Fruit fly (Drosophila melanogaster) whole organism, pupa: ENCODE results near the gene CG32052.

Source experiments
- CG10348 ChIP-seq: fragments of 200-800 bp; sonication (Bioruptor generic); IDR thresholded peaks from 2 replicates; pipeline ENCODE4 v1.3.6; 2022; ENCODE audit warnings: missing biosample characterization, missing genetic modification characterization
- CG12605 ChIP-seq: fragments of 200-800 bp; sonication (Bioruptor generic); IDR thresholded peaks from 2 replicates; pipeline ENCODE4 v1.3.6; 2022; ENCODE audit warnings: missing biosample characterization, missing genetic modification characterization
- CG13204 ChIP-seq: fragments of 200-800 bp; sonication (Bioruptor generic); optimal IDR thresholded peaks from 2 replicates; lab custom pipeline; 2018; ENCODE audit warnings: missing biosample characterization, mild to moderate bottlenecking, missing genetic modification characterization, moderate library complexity
- CG14655 ChIP-seq: fragments of 200-800 bp; sonication (Bioruptor generic); optimal IDR thresholded peaks from 3 replicates; lab custom pipeline; 2017; ENCODE audit warnings: mild to moderate bottlenecking, missing biosample characterization, missing genetic modification reagents, missing genetic modification characterization
- CG15710 ChIP-seq: fragments of 200-800 bp; sonication (Bioruptor generic); optimal IDR thresholded peaks from 2 replicates; lab custom pipeline; 2018; ENCODE audit warnings: missing biosample characterization, mild to moderate bottlenecking, missing genetic modification characterization, moderate library complexity
- CG17806 ChIP-seq: fragments of 200-800 bp; sonication (Bioruptor generic); optimal IDR thresholded peaks from 2 replicates; lab custom pipeline; 2018; ENCODE audit warnings: missing biosample characterization, mild to moderate bottlenecking, missing genetic modification characterization, moderate library complexity
- CG32121 ChIP-seq: fragments of 200-800 bp; sonication (Bioruptor generic); IDR thresholded peaks from 2 replicates; pipeline ENCODE4 v1.3.6; 2022; ENCODE audit warnings: missing biosample characterization, missing genetic modification characterization
- CG34367 ChIP-seq: fragments of 200-800 bp; sonication (Bioruptor generic); optimal IDR thresholded peaks from 2 replicates; lab custom pipeline; 2018; ENCODE audit warnings: missing biosample characterization, mild to moderate bottlenecking, missing genetic modification characterization
- CG4496 ChIP-seq: fragments of 200-800 bp; sonication (Bioruptor generic); IDR thresholded peaks from 3 replicates; pipeline ENCODE4 v1.3.6; 2022; ENCODE audit warnings: missing biosample characterization, missing genetic modification characterization
- CG8159 ChIP-seq: fragments of 200-800 bp; sonication (Bioruptor generic); optimal IDR thresholded peaks from 3 replicates; lab custom pipeline; 2018; ENCODE audit warnings: missing biosample characterization, mild to moderate bottlenecking, missing genetic modification characterization, moderate library complexity
- CG8301 ChIP-seq: fragments of 200-800 bp; sonication (Bioruptor generic); optimal IDR thresholded peaks from 2 replicates; lab custom pipeline; 2018; ENCODE audit warnings: missing biosample characterization, mild to moderate bottlenecking, missing genetic modification characterization
- CG9948 ChIP-seq: fragments of 200-800 bp; sonication (Bioruptor generic); optimal IDR thresholded peaks from 2 replicates; lab custom pipeline; 2018; ENCODE audit warnings: missing biosample characterization, mild to moderate bottlenecking, missing genetic modification characterization, moderate library complexity
- D1 ChIP-seq: fragments of 200-800 bp; sonication (Bioruptor generic); optimal IDR thresholded peaks from 2 replicates; lab custom pipeline; 2018; ENCODE audit warnings: missing biosample characterization, mild to moderate bottlenecking, missing genetic modification characterization, moderate library complexity
- EcR ChIP-seq: fragments of 200-800 bp; sonication (Bioruptor generic); optimal IDR thresholded peaks from 3 replicates; lab custom pipeline; 2019; ENCODE audit warnings: missing biosample characterization, missing genetic modification characterization, mild to moderate bottlenecking, moderate library complexity, missing genetic modification reagents
- Ets98B ChIP-seq: fragments of 200-800 bp; sonication (Bioruptor generic); IDR thresholded peaks from 2 replicates; pipeline ENCODE4 v1.3.6; 2022; ENCODE audit warnings: missing biosample characterization, missing genetic modification characterization
- Pif1A ChIP-seq: fragments of 200-800 bp; sonication (Bioruptor generic); optimal IDR thresholded peaks from 3 replicates; lab custom pipeline; 2016; ENCODE audit warnings: missing biosample characterization, missing genetic modification characterization
- Pif1B ChIP-seq: fragments of 200-800 bp; sonication (Bioruptor generic); optimal IDR thresholded peaks from 3 replicates; lab custom pipeline; 2016; ENCODE audit warnings: missing biosample characterization, missing genetic modification characterization
- Snoo ChIP-seq: fragments of 200-800 bp; sonication (Bioruptor generic); optimal IDR thresholded peaks from 3 replicates; lab custom pipeline; 2017; ENCODE audit warnings: missing biosample characterization, mild to moderate bottlenecking, missing genetic modification characterization, inconsistent platforms
- fd96Ca ChIP-seq: fragments of 200-800 bp; sonication (Bioruptor generic); IDR thresholded peaks from 3 replicates; pipeline ENCODE4 v1.3.6; 2022; ENCODE audit warnings: missing biosample characterization, missing genetic modification characterization
- gl ChIP-seq: fragments of 200-800 bp; sonication (Bioruptor generic); optimal IDR thresholded peaks from 2 replicates; lab custom pipeline; 2018; ENCODE audit warnings: missing biosample characterization, mild to moderate bottlenecking, missing genetic modification characterization
- rn ChIP-seq: fragments of 200-800 bp; sonication (Bioruptor generic); IDR thresholded peaks from 2 replicates; pipeline ENCODE4 v1.3.6; 2022; ENCODE audit warnings: missing biosample characterization, missing genetic modification characterization

CG32052 gene

DNA sequence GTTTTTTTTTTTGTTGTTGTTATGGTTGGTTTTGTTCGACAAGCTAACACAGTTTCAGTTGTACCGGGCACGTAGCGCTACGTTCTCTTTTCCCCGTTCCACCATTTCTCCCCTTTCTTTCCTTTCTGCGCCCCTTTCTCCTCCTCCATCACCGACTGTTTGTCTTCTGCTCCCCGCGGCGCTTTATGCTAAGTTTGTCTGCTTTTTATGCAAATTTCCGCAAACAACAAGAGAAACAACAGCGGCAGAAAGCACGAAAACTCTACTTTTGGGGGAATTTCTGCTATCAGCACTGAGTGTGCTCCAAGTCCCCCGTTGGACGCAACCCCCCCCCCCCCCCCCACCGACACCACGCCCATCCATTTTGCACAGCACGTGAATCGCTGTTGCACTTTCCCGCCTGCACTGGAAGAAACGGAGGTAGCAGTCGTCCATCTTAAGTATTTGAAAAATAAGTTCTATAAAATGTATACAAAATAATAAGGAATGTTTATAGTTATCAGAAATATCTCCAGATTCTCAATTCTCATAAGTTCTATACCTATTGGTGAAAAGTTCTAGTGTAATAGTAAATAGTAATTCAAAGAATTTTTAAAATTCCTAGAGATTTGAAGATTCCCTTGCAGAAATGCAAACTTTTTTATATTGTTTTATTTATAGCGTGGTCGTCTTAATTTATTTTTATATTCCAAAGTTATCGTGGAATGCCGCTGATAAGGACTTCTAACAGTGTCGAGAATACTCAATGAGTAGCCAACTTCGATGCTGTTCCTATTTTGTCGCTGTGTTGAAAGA lies 21.7 kb upstream of the CG32052 start:
- TF ChIP-seq Snoo (peak; percentile 13), CG14655 (peak; percentile 80), Pif1A (GFP tag; lab: Kevin White, UChicago) (peak; percentile 23), CG17806 (tag; lab: Kevin White, UChicago) (peak; percentile 50), Ets98B (GFP tag; lab: Robert Waterston, UW) (no peak), D1 (tag; lab: Kevin White, UChicago) (no peak), gl (no peak), CG12605 (GFP tag; lab: Robert Waterston, UW) (0 out of 2 replicates have a peak, but pooled peaks have one; percentile 16), CG13204 (GFP tag; lab: Kevin White, UChicago) (no peak), CG10348 (no peak), CG4496 (GFP tag; lab: Robert Waterston, UW) (peak; percentile 53; the same call in 2 of the 3 replicates), fd96Ca (peak; percentile 23; the same call in 1 of the 3 replicates), CG8159 (peak; percentile 48), CG8301 (tag; lab: Kevin White, UChicago) (peak; percentile 62), CG15710 (tag; lab: Kevin White, UChicago) (peak; percentile 25), Pif1B (GFP tag; lab: Kevin White, UChicago) (peak; percentile 24), CG32121 (GFP tag; lab: Robert Waterston, UW) (no peak), CG9948 (peak; percentile 30)

DNA sequence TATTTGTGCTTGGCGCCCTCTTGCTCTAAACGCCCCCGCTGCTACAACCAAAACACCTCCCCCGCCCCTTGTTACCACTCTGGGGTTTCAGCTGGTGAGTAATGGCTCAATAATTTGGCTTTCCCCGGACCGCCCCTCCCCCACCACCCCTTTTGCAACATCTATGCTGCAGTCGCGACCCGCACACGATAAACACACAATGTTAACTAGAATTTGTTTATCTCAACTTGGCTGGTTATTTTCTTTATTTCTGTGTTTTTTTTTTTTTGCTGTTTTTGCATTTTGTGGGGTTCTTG lies 21.2 kb upstream of the CG32052 start:
- TF ChIP-seq CG10348: no peak
- TF ChIP-seq gl: no peak
- TF ChIP-seq CG14655: no peak
- no peak for TF ChIP-seq fd96Ca

DNA sequence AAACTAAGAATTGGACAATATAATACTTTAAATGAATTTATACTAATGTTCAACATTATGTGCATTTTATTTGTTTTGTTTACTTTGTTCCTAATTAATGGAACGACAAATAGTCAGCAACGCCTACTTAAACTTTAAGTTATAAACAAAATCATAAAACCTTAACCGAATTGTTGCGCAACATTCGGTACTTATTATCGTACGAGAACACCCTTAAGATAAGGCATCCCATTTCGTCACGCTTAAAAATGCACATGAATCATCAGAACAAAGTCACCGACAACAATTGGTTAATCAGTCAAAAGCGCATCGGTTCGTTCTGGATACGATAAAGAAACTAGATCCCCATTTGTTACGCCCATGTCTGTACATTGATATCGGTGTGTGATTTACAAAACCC lies 20.5 kb upstream of the CG32052 start:
- TF ChIP-seq CG15710 (tag; lab: Kevin White, UChicago) (no peak), Pif1A (GFP tag; lab: Kevin White, UChicago) (no peak), CG14655 (no peak), CG13204 (GFP tag; lab: Kevin White, UChicago) (no peak), CG4496 (GFP tag; lab: Robert Waterston, UW) (no peak), gl (no peak), CG8301 (tag; lab: Kevin White, UChicago) (no peak), EcR (GFP tag; lab: Kevin White, UChicago) (no peak), CG9948 (no peak), CG34367 (no peak), Pif1B (GFP tag; lab: Kevin White, UChicago) (no peak), CG12605 (GFP tag; lab: Robert Waterston, UW) (no peak), CG32121 (GFP tag; lab: Robert Waterston, UW) (no peak), Ets98B (GFP tag; lab: Robert Waterston, UW) (no peak), Snoo (no peak), rn (GFP tag; lab: Robert Waterston, UW) (no peak), CG8159 (no peak), CG10348 (no peak), fd96Ca (no peak)

DNA sequence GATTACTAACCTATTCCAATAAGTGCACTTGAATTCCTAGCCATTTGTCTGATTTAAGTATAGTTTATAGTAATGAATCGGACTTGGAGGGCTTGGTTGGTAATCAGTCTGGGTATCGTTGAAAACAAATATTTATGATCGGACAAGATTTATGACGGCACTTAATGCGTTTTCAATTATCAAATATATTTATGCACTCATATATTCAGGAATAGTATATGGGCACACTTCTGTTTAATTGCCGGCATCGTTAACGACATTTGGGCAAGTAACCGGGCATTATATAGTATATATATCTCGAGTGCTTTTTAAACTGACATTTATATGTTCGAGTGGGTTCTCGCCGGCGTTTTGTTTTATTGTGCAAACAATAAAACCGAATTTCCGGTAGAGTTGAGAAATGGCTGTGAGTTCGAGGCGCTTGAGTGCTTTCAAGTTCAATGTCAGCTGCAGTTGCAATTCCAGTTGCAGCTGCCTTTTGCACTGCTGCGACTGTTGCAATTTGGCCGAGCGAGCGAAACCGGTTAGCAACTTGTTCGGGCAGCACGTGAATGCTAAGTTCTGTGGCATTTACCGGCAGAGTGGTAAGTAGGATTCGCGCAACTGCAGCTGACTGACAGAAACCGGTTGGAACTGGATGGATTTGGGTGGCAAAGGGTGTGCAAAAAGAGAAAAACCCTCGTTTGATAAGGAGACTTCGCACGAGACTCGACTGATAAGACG lies 19.0 kb upstream of the CG32052 start:
- TF ChIP-seq Snoo (no peak), EcR (GFP tag; lab: Kevin White, UChicago) (peak; percentile 88), CG4496 (GFP tag; lab: Robert Waterston, UW) (peak; percentile 46; the same call in 2 of the 3 replicates), CG14655 (no peak)

DNA sequence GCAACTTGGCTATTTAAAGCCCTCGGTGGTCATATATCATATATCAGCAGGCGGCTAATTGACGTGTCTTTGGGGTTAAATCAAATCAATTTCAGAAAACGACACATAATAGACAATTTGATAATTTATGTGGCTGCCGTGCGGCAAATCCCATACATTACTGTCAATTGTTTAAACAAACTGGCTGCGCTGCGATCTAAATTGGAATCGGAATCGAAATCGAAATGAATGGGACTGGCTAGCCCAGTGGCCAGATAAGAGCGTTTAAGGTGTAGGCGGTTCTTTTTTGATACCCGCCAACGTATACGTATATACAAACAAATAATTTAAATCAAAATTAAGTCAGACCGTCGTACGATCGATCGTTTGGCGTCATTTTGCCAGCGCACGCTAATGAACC lies 18.5 kb upstream of the CG32052 start:
- TF ChIP-seq CG12605 (GFP tag; lab: Robert Waterston, UW) (no peak), CG15710 (tag; lab: Kevin White, UChicago) (no peak), CG34367 (no peak)

DNA sequence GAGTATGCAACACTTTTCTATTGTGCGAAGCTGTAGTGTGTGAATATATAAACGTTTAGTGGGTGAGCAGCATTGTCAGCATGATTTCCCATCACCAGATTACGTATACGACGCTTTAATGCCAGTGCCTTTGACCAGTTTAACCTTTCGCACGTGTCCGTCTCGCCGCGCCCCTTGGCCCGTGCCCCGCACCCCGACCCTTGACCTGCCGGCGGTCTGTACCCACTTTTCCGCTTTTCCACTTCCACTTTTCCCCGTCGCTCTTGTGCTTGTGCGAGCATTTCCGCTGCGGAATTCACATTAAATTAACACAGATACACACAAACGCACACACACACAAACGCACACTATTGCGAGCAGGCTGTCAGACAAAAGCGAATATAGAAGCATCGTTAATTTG lies 11.1 kb upstream of the CG32052 start:
- TF ChIP-seq CG14655 (no peak), CG12605 (GFP tag; lab: Robert Waterston, UW) (no peak), Snoo (no peak), CG10348 (no peak), gl (no peak), rn (GFP tag; lab: Robert Waterston, UW) (no peak), CG8159 (no peak), CG9948 (no peak), Pif1B (GFP tag; lab: Kevin White, UChicago) (no peak), fd96Ca (no peak)

DNA sequence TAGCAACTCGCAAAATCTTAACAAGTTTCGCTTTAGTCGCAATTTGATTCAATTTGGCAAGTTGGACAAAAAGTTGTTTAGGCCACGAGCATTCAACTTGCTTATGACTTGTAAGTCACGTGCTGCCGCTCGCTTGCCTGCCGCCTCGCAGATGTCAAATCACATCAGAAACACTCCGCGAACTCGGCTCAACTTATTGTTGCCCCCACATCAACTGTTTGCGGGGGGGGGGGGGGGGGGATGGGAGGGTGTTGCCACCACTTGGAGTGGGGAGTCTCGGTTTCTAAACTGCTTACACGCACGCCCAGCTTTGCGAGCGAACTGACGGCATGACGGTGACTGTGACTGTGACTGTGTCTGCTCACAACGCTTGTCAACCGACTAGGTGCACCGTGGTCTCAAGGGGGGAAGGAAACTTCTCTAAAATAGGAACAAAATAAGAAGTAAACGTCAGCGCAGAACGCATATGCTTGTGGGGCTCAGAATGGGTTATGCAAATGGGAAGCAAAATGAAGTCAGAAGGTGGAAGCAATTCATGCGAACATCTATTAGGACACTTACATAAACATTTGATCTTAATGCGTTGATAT lies 9.9 kb upstream of the CG32052 start:
- TF ChIP-seq CG4496 (GFP tag; lab: Robert Waterston, UW) (peak; percentile 54; the same call in 2 of the 3 replicates), CG12605 (GFP tag; lab: Robert Waterston, UW) (no peak), fd96Ca (0 out of 3 replicates have a peak, but pooled peaks have one; percentile 16), CG34367 (no peak), CG32121 (GFP tag; lab: Robert Waterston, UW) (peak; percentile 24; the same call in 1 of the 2 replicates), Snoo (no peak)
